Worm (Caenorhabditis elegans): ENCODE measurements around the gene Y43C5A.7.
A peak's percentile ranks its signal among the peaks of the same experiment; 100 is the strongest.

Y43C5A.7 gene

ce11 chrIV:10239045-10239444, 38.0 kb upstream of the Y43C5A.7 start, which contains the start of gene ech-8:
Gene ech-8 (minus strand): TSS chrIV:10239176.
- TF ChIP-seq dsc-1 (tag; optimal IDR thresholded peaks at IDR 0.05), result no peak
- TF ChIP-seq nhr-237 (tag; optimal IDR thresholded peaks at IDR 0.05), result no peak
- TF ChIP-seq nhr-11 (tag; optimal IDR thresholded peaks at IDR 0.05), result no peak
- peak in 1 of 6 experiments; percentile 5 for TF ChIP-seq elt-3 (tag; optimal IDR thresholded peaks at IDR 0.05)
- TF ChIP-seq nhr-20 (tag; optimal IDR thresholded peaks at IDR 0.05), result peak; percentile 13
- no peak for TF ChIP-seq C16A3.4 (tag; optimal IDR thresholded peaks at IDR 0.05)
- TF ChIP-seq unc-30 (tag; optimal IDR thresholded peaks at IDR 0.05), result no peak
- TF ChIP-seq nhr-28 (tag; optimal IDR thresholded peaks at IDR 0.05), result no peak

DNA sequence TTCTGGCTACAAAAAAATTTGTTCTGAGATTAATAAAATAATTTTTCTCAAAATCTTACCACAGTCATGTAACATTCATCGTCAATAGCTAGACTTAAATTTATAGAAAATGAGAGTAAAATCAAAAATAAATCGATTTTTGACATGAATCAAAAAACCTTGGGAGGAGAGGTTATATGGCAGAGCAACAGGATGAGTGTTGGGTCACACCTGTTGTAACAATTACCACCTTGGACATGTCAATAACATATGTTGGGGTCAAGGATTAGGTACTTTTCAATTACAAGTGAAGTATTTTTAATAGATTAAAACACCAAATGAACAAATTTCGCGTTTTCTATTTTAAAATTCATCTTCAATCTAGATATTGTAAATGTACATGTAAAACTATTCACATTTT, 35.4 kb upstream of the Y43C5A.7 start, which contains the start of gene lipl-7:
lipl-7 (minus strand) TSS at position 165 of the 400 bp plus-strand sequence.
- peak; percentile 53 for TF ChIP-seq nhr-85 (tag)
- TF ChIP-seq lin-13 (GFP tag; optimal IDR thresholded peaks at IDR 0.05), result no peak
- peak; percentile 11 for TF ChIP-seq nhr-71 (tag; optimal IDR thresholded peaks at IDR 0.05)
- TF ChIP-seq nhr-12 (tag; optimal IDR thresholded peaks at IDR 0.05), result no peak

DNA sequence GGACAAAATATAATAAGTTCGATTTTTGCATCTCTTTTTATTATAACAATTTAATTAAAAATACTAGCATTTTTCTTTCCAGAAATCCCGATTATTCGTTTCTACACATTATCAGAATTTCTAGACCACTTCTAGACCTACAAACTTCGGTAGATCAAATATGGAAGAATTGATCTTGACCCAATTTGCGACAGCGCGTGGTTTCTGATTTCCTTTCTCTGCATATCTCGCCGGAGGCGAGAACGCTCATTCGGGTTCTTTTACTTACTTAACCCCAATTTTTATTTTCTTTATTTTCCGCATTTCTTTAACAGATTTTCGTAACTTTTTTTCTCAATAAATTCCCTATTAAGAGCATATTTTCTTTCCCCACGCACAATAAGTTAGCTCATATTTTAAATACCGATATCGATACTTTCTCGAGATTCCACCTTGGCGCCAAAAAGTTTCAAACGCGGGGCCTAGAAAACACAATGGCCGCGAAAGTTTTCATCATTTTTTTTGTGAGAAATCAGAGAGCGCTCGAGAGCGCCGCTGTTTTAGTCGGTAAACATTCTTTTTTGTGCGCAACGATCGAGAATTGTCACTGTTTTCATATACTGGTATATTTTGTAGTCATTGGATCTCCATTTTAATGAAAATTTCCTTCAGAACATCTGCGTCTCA, 34.5 kb upstream of the Y43C5A.7 start:
- no peak for TF ChIP-seq nhr-84 (tag; optimal IDR thresholded peaks at IDR 0.05)
- TF ChIP-seq swsn-7 (tag; optimal IDR thresholded peaks at IDR 0.05), result peak; percentile 1
- TF ChIP-seq C16A3.4 (tag; optimal IDR thresholded peaks at IDR 0.05), result peak; percentile 21
- no peak for TF ChIP-seq mab-9 (GFP tag; IDR thresholded peaks at IDR 0.05)
- TF ChIP-seq efl-1 (optimal IDR thresholded peaks at IDR 0.05), result peak; percentile 83 to 92
- peak; percentile 86 to 98 for TF ChIP-seq efl-1 (GFP tag; optimal IDR thresholded peaks at IDR 0.05 in 1 of 2)
- peak; percentile 40 for TF ChIP-seq lir-3 (tag; optimal IDR thresholded peaks at IDR 0.05; ENCODE audit: poor library complexity)
- peak; percentile 45 for TF ChIP-seq snu-23 (GFP tag; optimal IDR thresholded peaks at IDR 0.05)
- TF ChIP-seq lin-14 (GFP tag; optimal IDR thresholded peaks at IDR 0.05), result peak; percentile 52
- peak in 1 of 6 experiments; percentile 7 for TF ChIP-seq elt-3 (tag; optimal IDR thresholded peaks at IDR 0.05)
- TF ChIP-seq fkh-10 (GFP tag; optimal IDR thresholded peaks at IDR 0.05), result no peak
- no peak for TF ChIP-seq nhr-76 (tag; optimal IDR thresholded peaks at IDR 0.05)
- TF ChIP-seq lsy-2 (tag; optimal IDR thresholded peaks at IDR 0.05), result peak in 1 of 2 experiments; percentile 55
- peak; percentile 11 for TF ChIP-seq nhr-77 (tag; optimal IDR thresholded peaks at IDR 0.05)
- peak; percentile 41 for TF ChIP-seq mep-1 (tag; optimal IDR thresholded peaks at IDR 0.05)
- TF ChIP-seq ama-1 (optimal IDR thresholded peaks at IDR 0.05), result no peak
- peak; percentile 61 for TF ChIP-seq ceh-90 (tag; optimal IDR thresholded peaks at IDR 0.05)
- TF ChIP-seq fos-1 (tag; optimal IDR thresholded peaks at IDR 0.05), result no peak
- no peak for TF ChIP-seq hlh-17 (GFP tag; optimal IDR thresholded peaks at IDR 0.05; ENCODE audit: borderline replicate concordance)
- peak; percentile 4 for TF ChIP-seq lin-13 (GFP tag; optimal IDR thresholded peaks at IDR 0.05)
- peak; percentile 72 for TF ChIP-seq blmp-1 (tag; optimal IDR thresholded peaks at IDR 0.05)
- TF ChIP-seq rnt-1 (tag; optimal IDR thresholded peaks at IDR 0.05), result peak; percentile 61
- no peak for TF ChIP-seq jun-1 (tag; optimal IDR thresholded peaks at IDR 0.05)
- TF ChIP-seq nhr-19 (GFP tag; conservative IDR thresholded peaks at IDR 0.05), result 0 out of 2 replicates have a peak, but pooled peaks have one; percentile 14
- peak; percentile 75 for TF ChIP-seq nhr-85 (tag)
- TF ChIP-seq mef-2 (tag; optimal IDR thresholded peaks at IDR 0.05), result no peak
- TF ChIP-seq nhr-71 (tag; optimal IDR thresholded peaks at IDR 0.05), result peak; percentile 44
- no peak for TF ChIP-seq zag-1 (tag; optimal IDR thresholded peaks at IDR 0.05)
- peak; percentile 49 for TF ChIP-seq tbx-2 (tag; optimal IDR thresholded peaks at IDR 0.05)
- TF ChIP-seq skn-1 (tag; optimal IDR thresholded peaks at IDR 0.05), result peak; percentile 50
- TF ChIP-seq efl-3 (GFP tag; optimal IDR thresholded peaks at IDR 0.05), result no peak
- peak; percentile 57 for TF ChIP-seq nhr-20 (tag; optimal IDR thresholded peaks at IDR 0.05)
- peak; percentile 41 for TF ChIP-seq unc-130 (tag; optimal IDR thresholded peaks at IDR 0.05)
- peak; percentile 81 to 91 for TF ChIP-seq lin-35 (GFP tag; optimal IDR thresholded peaks at IDR 0.05)
- TF ChIP-seq xbp-1 (tag; optimal IDR thresholded peaks at IDR 0.05), result peak; percentile 8
- TF ChIP-seq dpl-1 (GFP tag; optimal IDR thresholded peaks at IDR 0.05), result peak; percentile 71 to 87 (median 85)
